Worm (Caenorhabditis elegans) whole organism, late embryonic: ENCODE measurements around the gene C16C10.1.

Experiments
- C08G9.2 ChIP-seq: sonication (generic microtip); optimal IDR thresholded peaks from 2 replicates; lab custom pipeline; 2016; ENCODE audit warnings: mild to moderate bottlenecking, missing genetic modification characterization, moderate library complexity, missing compliant biosample characterization
- F13H6.1 ChIP-seq: sonication (generic microtip); optimal IDR thresholded peaks from 2 replicates; lab custom pipeline; 2016; ENCODE audit warnings: missing genetic modification characterization, missing compliant biosample characterization
- ahr-1 ChIP-seq: sonication (generic microtip); optimal IDR thresholded peaks from 2 replicates; lab custom pipeline; 2016; ENCODE audit warnings: missing genetic modification characterization, missing compliant biosample characterization
- ceh-18 ChIP-seq: sonication (generic microtip); optimal IDR thresholded peaks from 2 replicates; lab custom pipeline; 2016; ENCODE audit warnings: missing genetic modification characterization, missing compliant biosample characterization
- ceh-2 ChIP-seq: sonication (generic microtip); optimal IDR thresholded peaks from 2 replicates; lab custom pipeline; 2016; ENCODE audit warnings: missing genotype, missing genetic modification characterization, missing compliant biosample characterization
- ceh-22 ChIP-seq: sonication (generic microtip); optimal IDR thresholded peaks from 2 replicates; lab custom pipeline; 2017; ENCODE audit warnings: missing biosample characterization, missing genetic modification characterization
- ceh-24 ChIP-seq: sonication (generic microtip); optimal IDR thresholded peaks from 2 replicates; lab custom pipeline; 2016; ENCODE audit warnings: mild to moderate bottlenecking, missing genetic modification characterization, missing compliant biosample characterization
- ceh-30 ChIP-seq: fragments of 150-350 bp; optimal IDR thresholded peaks from 2 replicates; lab custom pipeline; 2014; ENCODE audit warnings: missing biosample characterization, missing genetic modification characterization
- ceh-31 ChIP-seq: sonication (generic microtip); optimal IDR thresholded peaks from 2 replicates; lab custom pipeline; 2016; ENCODE audit warnings: missing genetic modification characterization, missing compliant biosample characterization
- ceh-34 ChIP-seq: sonication (generic microtip); optimal IDR thresholded peaks from 2 replicates; lab custom pipeline; 2016; ENCODE audit warnings: mild to moderate bottlenecking, missing genetic modification characterization, missing compliant biosample characterization
- ceh-48 ChIP-seq: sonication (generic microtip); optimal IDR thresholded peaks from 2 replicates; lab custom pipeline; 2016; ENCODE audit warnings: missing genetic modification characterization, inconsistent platforms, missing compliant biosample characterization
- ceh-6 ChIP-seq: fragments of 200-800 bp; sonication (Bioruptor generic); optimal IDR thresholded peaks from 2 replicates; lab custom pipeline; 2018; ENCODE audit warnings: mild to moderate bottlenecking, missing genetic modification characterization, missing compliant biosample characterization
- dmd-4 ChIP-seq: sonication (generic microtip); optimal IDR thresholded peaks from 2 replicates; lab custom pipeline; 2016; ENCODE audit warnings: borderline replicate concordance, missing genetic modification characterization, missing compliant biosample characterization
- elt-4 ChIP-seq: sonication (generic microtip); optimal IDR thresholded peaks from 2 replicates; lab custom pipeline; 2016; ENCODE audit warnings: missing genetic modification characterization, missing compliant biosample characterization
- fax-1 ChIP-seq: sonication (generic microtip); optimal IDR thresholded peaks from 2 replicates; lab custom pipeline; 2016; ENCODE audit warnings: missing genotype, missing genetic modification characterization, missing compliant biosample characterization
- fkh-6 ChIP-seq: sonication (generic microtip); optimal IDR thresholded peaks from 2 replicates; lab custom pipeline; 2016; ENCODE audit warnings: missing genetic modification characterization, missing compliant biosample characterization
- lim-6 ChIP-seq: sonication (generic microtip); optimal IDR thresholded peaks from 2 replicates; lab custom pipeline; 2016; ENCODE audit warnings: missing genetic modification characterization, missing compliant biosample characterization
- lin-11 ChIP-seq: fragments of 200-800 bp; sonication (Bioruptor generic); optimal IDR thresholded peaks from 2 replicates; lab custom pipeline; 2018; ENCODE audit warnings: mild to moderate bottlenecking, missing genetic modification characterization, missing compliant biosample characterization
- madf-2 ChIP-seq: sonication (generic microtip); optimal IDR thresholded peaks from 2 replicates; lab custom pipeline; 2017; ENCODE audit warnings: missing genetic modification characterization, missing compliant biosample characterization
- nhr-232 ChIP-seq: sonication (generic microtip); optimal IDR thresholded peaks from 2 replicates; lab custom pipeline; 2016; ENCODE audit warnings: missing genetic modification characterization, missing compliant biosample characterization
- npax-4 ChIP-seq: sonication (generic microtip); optimal IDR thresholded peaks from 2 replicates; lab custom pipeline; 2016; ENCODE audit warnings: missing genetic modification characterization, missing compliant biosample characterization
- pax-1 ChIP-seq: fragments of 150-350 bp; optimal IDR thresholded peaks from 2 replicates; lab custom pipeline; 2014; ENCODE audit warnings: missing biosample characterization, missing genetic modification characterization
- pha-2 ChIP-seq: sonication (generic microtip); optimal IDR thresholded peaks from 2 replicates; lab custom pipeline; 2017; ENCODE audit warnings: mild to moderate bottlenecking, missing genetic modification characterization, missing compliant biosample characterization
- pha-4 ChIP-seq: fragments of 150-350 bp; optimal IDR thresholded peaks from 2 replicates; lab custom pipeline; 2018; ENCODE audit warnings: missing biosample characterization, missing genetic modification reagents, missing genetic modification characterization
- pqm-1 ChIP-seq: sonication (generic microtip); optimal IDR thresholded peaks from 2 replicates; lab custom pipeline; 2016; ENCODE audit warnings: missing genetic modification characterization, missing compliant biosample characterization
- rnt-1 ChIP-seq: sonication (generic microtip); optimal IDR thresholded peaks from 2 replicates; lab custom pipeline; 2016; ENCODE audit warnings: missing genetic modification characterization, missing compliant biosample characterization
- sox-2 ChIP-seq: fragments of 200-800 bp; sonication (Bioruptor generic); IDR thresholded peaks from 2 replicates; pipeline ENCODE4 v1.3.6; 2022; ENCODE audit warnings: missing genetic modification reagents, missing genetic modification characterization, missing compliant biosample characterization
- sox-4 ChIP-seq: sonication (generic microtip); optimal IDR thresholded peaks from 2 replicates; lab custom pipeline; 2017; ENCODE audit warnings: mild to moderate bottlenecking, missing genetic modification characterization, inconsistent platforms, missing compliant biosample characterization
- syd-9 ChIP-seq: sonication (generic microtip); optimal IDR thresholded peaks from 2 replicates; lab custom pipeline; 2016; ENCODE audit warnings: mild to moderate bottlenecking, missing genetic modification characterization, moderate library complexity, missing compliant biosample characterization
- tbx-7 ChIP-seq: sonication (generic microtip); optimal IDR thresholded peaks from 2 replicates; lab custom pipeline; 2016; ENCODE audit warnings: missing genotype, missing genetic modification characterization, missing compliant biosample characterization
- unc-3 ChIP-seq, 2 experiments: fragments of 200-800 bp in 1 of 2; sonication (Bioruptor generic) in 1 of 2; sonication (generic microtip) in 1 of 2; conservative IDR thresholded peaks in 1 of 2; optimal IDR thresholded peaks in 1 of 2; 2 replicates each; pipeline versions ENCODE4 v1.3.6 to Lab custom; 2016 to 2022; ENCODE audit warnings: missing compliant biosample characterization in 2 of 2, missing genetic modification characterization in 2 of 2, missing genetic modification reagents in 1 of 2
- unc-55 ChIP-seq: sonication (generic microtip); optimal IDR thresholded peaks from 2 replicates; lab custom pipeline; 2017; ENCODE audit warnings: missing biosample characterization, missing genetic modification reagents, missing genetic modification characterization
- unc-86 ChIP-seq: sonication (generic microtip); optimal IDR thresholded peaks from 2 replicates; lab custom pipeline; 2016; ENCODE audit warnings: missing genetic modification characterization, missing compliant biosample characterization
- ztf-16 ChIP-seq: sonication (generic microtip); optimal IDR thresholded peaks from 2 replicates; lab custom pipeline; 2017; ENCODE audit warnings: missing genetic modification characterization, missing compliant biosample characterization

Gene C16C10.1

DNA sequence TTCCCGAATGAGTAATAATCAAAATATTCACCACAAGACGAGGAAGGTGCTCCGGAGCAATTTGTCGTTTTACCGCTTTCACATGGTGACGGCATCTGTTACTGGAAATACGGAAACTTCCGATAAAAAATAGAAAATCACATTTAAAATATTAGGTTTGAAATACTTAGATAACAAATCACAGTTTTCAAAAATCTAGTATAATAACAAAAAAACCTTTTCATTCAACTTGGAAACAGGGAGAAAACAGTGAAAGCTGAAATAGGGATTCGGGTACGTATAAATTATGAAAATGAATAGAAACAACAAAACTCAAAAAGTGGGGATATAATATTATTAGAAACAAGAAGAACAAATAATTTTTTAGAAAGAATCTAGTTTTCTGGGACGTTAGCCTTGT lies at the start of gene C16C10.1:
TSS of gene C16C10.1 (minus strand) at position 101 of the 400 bp plus-strand sequence.
- TF ChIP-seq npax-4 = no peak
- TF ChIP-seq syd-9 (tag; lab: Kevin White, UChicago) = no peak
- TF ChIP-seq, all 69 proteins: peak for 0

DNA sequence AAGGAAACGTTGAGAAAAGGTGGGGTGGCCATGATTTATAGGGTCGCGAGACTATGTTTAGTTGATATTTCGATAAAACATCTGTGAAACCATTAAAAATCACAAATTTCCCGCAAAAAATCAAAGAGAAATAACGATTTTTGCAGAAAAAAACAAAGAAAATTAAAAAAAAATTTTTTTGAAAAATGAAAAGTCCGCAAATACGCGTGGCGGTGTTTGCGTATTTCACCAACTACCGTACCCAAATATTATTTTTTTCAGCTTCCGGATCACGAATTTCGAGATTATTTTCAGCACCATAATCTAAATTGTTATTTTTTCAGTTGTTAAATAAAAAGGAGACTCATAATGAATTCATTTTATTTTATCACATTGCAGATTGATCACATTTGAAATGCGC lies 48.9 kb upstream of the C16C10.1 start:
- TF ChIP-seq madf-2 (tag; lab: Kevin White, UChicago) (no peak), ceh-34 (no peak), ceh-18 (tag; lab: Kevin White, UChicago) (no peak)

DNA sequence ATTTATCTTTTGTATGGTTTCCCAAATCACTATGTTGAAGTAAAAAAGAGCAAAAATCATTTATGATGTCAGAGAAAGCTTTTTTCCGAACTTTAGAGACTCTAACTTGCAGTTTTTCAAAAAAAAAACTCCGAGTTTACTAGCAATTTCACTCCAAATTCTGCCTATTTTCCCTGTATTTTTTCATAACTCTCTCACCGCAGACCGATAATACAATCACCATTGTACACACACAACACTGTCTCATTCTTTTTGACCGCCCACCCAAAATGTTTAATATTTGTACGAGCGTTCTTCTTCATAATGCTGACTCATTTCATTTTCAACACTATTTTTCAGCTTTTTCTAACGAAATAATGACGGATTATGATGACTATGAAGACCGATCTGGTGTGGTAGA lies 47.6 kb upstream of the C16C10.1 start, which contains the start of gene F43C1.5:
TSS of gene F43C1.5 (plus strand) at position 301 of the 400 bp plus-strand sequence.
- TF ChIP-seq pha-2 (no peak), sox-4 (tag; lab: Kevin White, UChicago) (no peak), lin-11 (tag; lab: Kevin White, UChicago) (no peak), ceh-24 (tag; lab: Kevin White, UChicago) (no peak), rnt-1 (tag; lab: Kevin White, UChicago) (no peak), sox-2 (GFP tag; lab: Robert Waterston, UW) (no peak), ceh-6 (GFP tag; lab: Kevin White, UChicago) (no peak), ceh-31 (tag; lab: Kevin White, UChicago) (no peak), tbx-7 (no peak), lim-6 (tag; lab: Kevin White, UChicago) (no peak), ztf-16 (no peak), unc-55 (no peak), nhr-232 (no peak), unc-86 (tag; lab: Kevin White, UChicago) (no peak)

DNA sequence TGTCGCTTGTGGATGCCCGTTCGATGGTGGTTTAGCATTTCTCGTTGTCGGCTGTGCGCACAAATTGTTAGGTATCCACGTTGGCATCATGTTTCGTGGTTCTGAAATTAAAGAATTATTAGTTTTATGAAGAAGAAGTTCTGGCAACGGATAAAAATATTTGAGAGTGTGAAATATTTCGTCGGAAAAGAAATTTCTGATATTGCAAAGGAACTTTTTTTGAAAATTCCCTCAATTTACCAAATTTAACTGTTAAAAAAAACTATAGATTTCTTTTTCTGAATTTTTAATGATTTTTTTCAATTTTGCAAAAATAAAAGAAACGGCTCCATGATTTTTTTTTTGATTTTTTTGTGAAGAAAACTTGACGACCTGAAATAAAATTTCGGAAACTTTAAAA lies 46.8 kb upstream of the C16C10.1 start, which contains the start of gene mpk-1:
TSS of gene mpk-1 (minus strand) at position 101 of the 400 bp plus-strand sequence.
- TF ChIP-seq F13H6.1 (no peak), unc-3 (GFP tag; conservative IDR thresholded peaks at IDR 0.05; lab: Robert Waterston, UW) (no peak), unc-3 (tag; optimal IDR thresholded peaks at IDR 0.05; lab: Kevin White, UChicago) (no peak), fax-1 (tag; lab: Kevin White, UChicago) (no peak)

DNA sequence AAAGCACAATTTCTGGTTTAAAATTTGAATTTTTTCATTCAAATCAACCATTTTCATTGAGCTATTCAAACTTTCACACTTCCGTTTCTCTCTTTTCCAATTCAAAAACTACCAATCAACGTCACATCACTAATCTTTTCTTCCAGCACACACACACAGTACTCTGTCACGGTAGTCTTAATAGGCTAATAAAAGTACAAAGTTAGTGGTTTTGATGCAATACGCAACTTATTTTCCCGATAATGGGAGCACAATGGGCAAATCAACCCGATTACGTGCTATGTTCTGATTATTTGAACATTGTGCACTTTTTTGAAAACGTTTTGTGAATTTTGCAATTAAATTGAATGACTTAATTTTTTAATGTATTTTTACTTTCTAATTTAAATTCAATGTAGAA lies 46.1 kb upstream of the C16C10.1 start:
- TF ChIP-seq unc-86 (tag; lab: Kevin White, UChicago) = no peak
- TF ChIP-seq C08G9.2 (tag; lab: Kevin White, UChicago) = no peak
- no peak for TF ChIP-seq rnt-1 (tag; lab: Kevin White, UChicago)
- TF ChIP-seq dmd-4 (tag; lab: Kevin White, UChicago) = no peak
- TF ChIP-seq fax-1 (tag; lab: Kevin White, UChicago) = no peak
- TF ChIP-seq ceh-2 (tag; lab: Kevin White, UChicago) = no peak
- no peak for TF ChIP-seq ceh-30 (tag; lab: Kevin White, UChicago)
- no peak for TF ChIP-seq pha-4
- no peak for TF ChIP-seq elt-4 (tag; lab: Kevin White, UChicago)
- TF ChIP-seq fkh-6 = no peak
- TF ChIP-seq pax-1 (tag; lab: Kevin White, UChicago) = no peak
- TF ChIP-seq ceh-22 (tag; lab: Kevin White, UChicago) = no peak
- TF ChIP-seq, all 69 proteins: peak for 0

DNA sequence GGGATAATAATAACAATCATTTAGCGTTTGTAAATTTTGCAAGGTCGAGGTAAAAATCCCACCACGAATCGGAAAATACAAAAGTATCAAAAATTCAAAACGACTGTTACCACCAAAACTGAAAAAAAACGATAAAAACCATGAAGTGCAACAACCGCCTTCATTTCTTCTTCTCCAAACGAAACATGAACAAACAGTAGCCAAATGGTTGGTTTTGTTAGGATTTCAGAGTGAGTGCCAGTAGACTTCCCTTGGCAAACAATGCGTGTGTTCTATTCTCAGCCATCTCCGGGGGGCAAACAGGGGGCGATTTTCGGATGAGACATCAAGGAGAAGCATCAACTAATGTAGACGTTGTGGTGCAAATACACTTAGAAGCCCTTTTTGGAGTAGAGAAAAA lies 43.5 kb upstream of the C16C10.1 start:
- no peak for TF ChIP-seq ceh-6 (GFP tag; lab: Kevin White, UChicago)
- no peak for TF ChIP-seq ceh-2 (tag; lab: Kevin White, UChicago)
- no peak for TF ChIP-seq ceh-48 (tag; lab: Kevin White, UChicago)
- TF ChIP-seq pqm-1 = no peak
- TF ChIP-seq pha-2 = no peak
- no peak for TF ChIP-seq ceh-31 (tag; lab: Kevin White, UChicago)
- no peak for TF ChIP-seq ahr-1 (tag; lab: Kevin White, UChicago)
- no peak for TF ChIP-seq C08G9.2 (tag; lab: Kevin White, UChicago)
